Worm (Caenorhabditis elegans) whole organism, early embryonic: ENCODE measurements around the gene Y62H9A.16.

Experiments used
- B0310.2 ChIP-seq: sonication (generic microtip); optimal IDR thresholded peaks from 2 replicates; lab custom pipeline; 2016; ENCODE audit warnings: mild to moderate bottlenecking, missing genetic modification characterization, missing compliant biosample characterization
- F13C5.2 ChIP-seq: sonication (generic microtip); optimal IDR thresholded peaks from 2 replicates; lab custom pipeline; 2017; ENCODE audit warnings: mild to moderate bottlenecking, missing genetic modification characterization, inconsistent platforms, missing compliant biosample characterization
- aly-1 ChIP-seq: sonication (generic microtip); optimal IDR thresholded peaks from 2 replicates; lab custom pipeline; 2016; ENCODE audit warnings: missing genetic modification characterization, missing compliant biosample characterization
- ama-1 ChIP-seq: fragments of 150-350 bp; optimal IDR thresholded peaks from 2 replicates; lab custom pipeline; 2014
- ceh-13 ChIP-seq: fragments of 200-800 bp; sonication (Bioruptor generic); optimal IDR thresholded peaks from 2 replicates; lab custom pipeline; 2018; ENCODE audit warnings: mild to moderate bottlenecking, missing genetic modification characterization, missing compliant biosample characterization
- ceh-36 ChIP-seq: sonication (generic microtip); optimal IDR thresholded peaks from 2 replicates; lab custom pipeline; 2016; ENCODE audit warnings: missing genetic modification characterization, inconsistent platforms, missing compliant biosample characterization
- ets-7 ChIP-seq: sonication (generic microtip); optimal IDR thresholded peaks from 2 replicates; lab custom pipeline; 2016; ENCODE audit warnings: missing genotype, missing genetic modification characterization, missing compliant biosample characterization
- flt-1 ChIP-seq: fragments of 200-800 bp; sonication (Bioruptor generic); IDR thresholded peaks from 2 replicates; pipeline ENCODE4 v1.3.6; 2022; ENCODE audit warnings: missing genetic modification characterization, missing compliant biosample characterization
- hmbx-1 ChIP-seq: sonication (generic microtip); optimal IDR thresholded peaks from 2 replicates; lab custom pipeline; 2016; ENCODE audit warnings: mild to moderate bottlenecking, missing genetic modification characterization, missing compliant biosample characterization
- hmg-4 ChIP-seq: fragments of 200-800 bp; sonication (Bioruptor generic); optimal IDR thresholded peaks from 2 replicates; lab custom pipeline; 2018; ENCODE audit warnings: mild to moderate bottlenecking, missing genetic modification characterization, missing compliant biosample characterization
- hnd-1 ChIP-seq: sonication (generic microtip); optimal IDR thresholded peaks from 2 replicates; lab custom pipeline; 2016; ENCODE audit warnings: missing genetic modification characterization, missing compliant biosample characterization
- pes-1 ChIP-seq: fragments of 200-800 bp; sonication (Bioruptor generic); IDR thresholded peaks from 2 replicates; pipeline ENCODE4 v1.3.6; 2022; ENCODE audit warnings: missing genetic modification reagents, missing genetic modification characterization, missing compliant biosample characterization
- scrt-1 ChIP-seq: fragments of 200-800 bp; sonication (Bioruptor generic); IDR thresholded peaks from 2 replicates; pipeline ENCODE4 v1.3.6; 2022; ENCODE audit warnings: missing genetic modification characterization, missing compliant biosample characterization
- sea-1 ChIP-seq: fragments of 200-800 bp; sonication (Bioruptor generic); conservative IDR thresholded peaks from 2 replicates; pipeline ENCODE4 v1.3.6; 2022; ENCODE audit warnings: missing genetic modification characterization, missing compliant biosample characterization
- tbx-11 ChIP-seq: fragments of 200-800 bp; sonication (Bioruptor generic); IDR thresholded peaks from 2 replicates; pipeline ENCODE4 v1.3.6; 2022; ENCODE audit warnings: missing genetic modification characterization, missing compliant biosample characterization
- tbx-37 ChIP-seq: fragments of 200-800 bp; sonication (Bioruptor generic); conservative IDR thresholded peaks from 2 replicates; pipeline ENCODE4 v1.3.6; 2022; ENCODE audit warnings: missing genetic modification reagents, missing genetic modification characterization, missing compliant biosample characterization
- tra-4 ChIP-seq: sonication (generic microtip); optimal IDR thresholded peaks from 2 replicates; lab custom pipeline; 2017; ENCODE audit warnings: missing genetic modification characterization, missing compliant biosample characterization

Y62H9A.16 gene

ce11 chrX:11924158-11924557, 6.1 kb downstream of the Y62H9A.16 start, which contains the start of gene F55G7.1:
Gene F55G7.1, plus strand, starts transcription at chrX:11924433.
- TF ChIP-seq flt-1 (GFP tag; lab: Robert Waterston, UW) (no peak), aly-1 (tag; lab: Kevin White, UChicago) (no peak), tbx-37 (no peak), hmg-4 (GFP tag; lab: Kevin White, UChicago) (no peak), sea-1 (no peak), hnd-1 (no peak), F13C5.2 (tag; lab: Kevin White, UChicago) (no peak), tra-4 (tag; lab: Kevin White, UChicago) (no peak), ets-7 (no peak), ceh-36 (tag; lab: Kevin White, UChicago) (no peak), tbx-11 (no peak), pes-1 (GFP tag; lab: Robert Waterston, UW) (no peak)

DNA sequence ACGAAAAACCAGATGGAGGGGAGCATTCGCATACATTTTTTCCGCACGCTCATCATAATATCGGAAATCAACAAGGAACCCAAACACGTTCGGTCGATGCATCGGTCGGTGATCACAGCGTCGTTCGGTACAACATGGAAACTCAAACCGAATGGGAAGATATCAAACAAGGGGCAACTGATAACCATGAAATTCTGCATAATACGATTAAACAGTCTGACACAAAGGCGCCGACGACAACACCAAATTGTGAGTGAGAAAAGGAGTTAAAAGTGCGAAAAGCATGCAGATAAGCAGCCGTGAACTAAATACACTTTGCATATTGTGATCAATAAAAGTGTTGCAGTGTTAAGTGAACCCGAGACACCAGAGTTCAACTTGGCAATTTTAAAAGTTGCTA, 7.1 kb downstream of the Y62H9A.16 start:
- TF ChIP-seq tbx-37 (no peak), hmg-4 (GFP tag; lab: Kevin White, UChicago) (no peak), ama-1 (lab: Kevin White, UChicago) (no peak), scrt-1 (GFP tag; lab: Robert Waterston, UW) (no peak), ceh-36 (tag; lab: Kevin White, UChicago) (no peak), pes-1 (GFP tag; lab: Robert Waterston, UW) (no peak), hnd-1 (no peak), sea-1 (no peak), ceh-13 (GFP tag; lab: Kevin White, UChicago) (no peak)

DNA sequence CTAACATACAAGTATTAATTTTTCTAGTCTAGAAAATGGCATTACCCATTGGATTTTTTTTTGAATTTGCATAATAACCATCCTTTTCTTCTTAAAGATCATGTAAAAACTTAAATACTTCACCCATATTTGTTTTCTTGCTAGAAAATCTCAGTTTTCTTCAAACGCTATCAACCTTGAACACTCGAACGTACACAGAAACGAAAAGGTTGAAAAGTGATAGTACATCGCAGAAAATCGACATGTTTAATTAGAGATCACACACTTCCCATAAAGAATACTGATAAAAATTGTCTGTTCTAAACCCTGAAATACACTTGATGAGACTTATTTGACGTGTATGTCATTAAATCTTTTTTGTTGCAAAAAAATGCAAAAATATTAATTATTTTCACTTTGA, 9.5 kb downstream of the Y62H9A.16 start, which contains the start of gene F55G7.4:
Gene F55G7.4 (plus strand): TSS at position 301 of the 400 bp plus-strand sequence.
- TF ChIP-seq aly-1 (tag; lab: Kevin White, UChicago) (no peak), hnd-1 (no peak), pes-1 (GFP tag; lab: Robert Waterston, UW) (no peak), F13C5.2 (tag; lab: Kevin White, UChicago) (no peak), sea-1 (no peak), ets-7 (no peak), B0310.2 (tag; lab: Kevin White, UChicago) (no peak), flt-1 (GFP tag; lab: Robert Waterston, UW) (no peak), tbx-37 (no peak), ceh-13 (GFP tag; lab: Kevin White, UChicago) (no peak), tbx-11 (no peak), hmg-4 (GFP tag; lab: Kevin White, UChicago) (no peak), tra-4 (tag; lab: Kevin White, UChicago) (no peak), scrt-1 (GFP tag; lab: Robert Waterston, UW) (no peak)

DNA sequence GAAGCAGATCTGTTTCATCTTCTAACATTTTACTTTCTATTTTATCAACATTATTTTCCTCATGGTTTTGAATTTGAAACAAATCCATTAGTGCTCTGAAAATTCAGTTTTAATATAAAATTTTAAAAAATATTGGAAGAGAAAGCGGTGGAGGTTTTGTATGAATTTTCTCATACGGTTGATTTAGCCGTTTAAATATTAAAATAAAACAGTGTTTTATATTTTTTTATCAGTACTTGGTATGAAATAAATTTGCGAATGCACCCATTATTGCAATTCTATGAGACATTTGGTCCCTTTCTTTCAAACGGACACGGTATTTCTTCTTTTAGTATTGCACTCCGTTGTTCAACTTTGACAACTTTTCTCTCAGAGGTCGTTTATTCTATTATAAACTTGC, 13.5 kb downstream of the Y62H9A.16 start, which contains the start of gene dot-1.4:
Gene dot-1.4 (minus strand): TSS at position 101 of the 400 bp plus-strand sequence.
- TF ChIP-seq ceh-36 (tag; lab: Kevin White, UChicago) (no peak), flt-1 (GFP tag; lab: Robert Waterston, UW) (no peak)

DNA sequence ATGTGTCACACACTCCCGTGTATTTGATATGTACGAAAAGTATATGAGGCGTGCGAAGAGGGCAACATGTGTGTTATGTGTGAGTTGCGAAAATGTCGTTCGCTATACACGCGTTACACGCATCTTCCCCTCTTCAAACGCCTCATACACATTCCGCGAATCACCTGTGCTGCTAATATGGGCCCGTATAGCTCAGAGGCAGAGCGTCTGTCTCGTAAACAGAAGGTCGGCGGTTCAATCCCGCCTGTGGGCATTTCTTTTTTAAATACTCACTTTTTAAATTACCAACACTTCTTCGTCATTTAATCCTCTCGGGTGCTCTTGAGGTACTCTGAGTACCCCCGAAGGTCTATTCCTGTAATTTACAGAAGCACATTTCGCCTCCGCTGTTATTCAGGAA, 15.5 kb downstream of the Y62H9A.16 start:
- TF ChIP-seq ceh-13 (GFP tag; lab: Kevin White, UChicago) (no peak), pes-1 (GFP tag; lab: Robert Waterston, UW) (no peak), ets-7 (no peak), ama-1 (lab: Kevin White, UChicago) (no peak), scrt-1 (GFP tag; lab: Robert Waterston, UW) (no peak), hmg-4 (GFP tag; lab: Kevin White, UChicago) (no peak), aly-1 (tag; lab: Kevin White, UChicago) (no peak), B0310.2 (tag; lab: Kevin White, UChicago) (no peak), F13C5.2 (tag; lab: Kevin White, UChicago) (no peak), flt-1 (GFP tag; lab: Robert Waterston, UW) (no peak), tbx-37 (no peak), hnd-1 (no peak), ceh-36 (tag; lab: Kevin White, UChicago) (no peak), hmbx-1 (no peak), tra-4 (tag; lab: Kevin White, UChicago) (no peak), sea-1 (no peak), tbx-11 (no peak)

- peak; percentile 86 for TF ChIP-seq hmg-4 (GFP tag; lab: Kevin White, UChicago)
- peak; percentile 49 for TF ChIP-seq aly-1 (tag; lab: Kevin White, UChicago)
- peak; percentile 83 for TF ChIP-seq flt-1 (GFP tag; lab: Robert Waterston, UW)
- TF ChIP-seq pes-1 (GFP tag; lab: Robert Waterston, UW): peak; percentile 90
- peak; percentile 78 for TF ChIP-seq tbx-37
- peak; percentile 79 for TF ChIP-seq tbx-11
- no peak for TF ChIP-seq ama-1 (lab: Kevin White, UChicago)
- peak; percentile 71 for TF ChIP-seq ceh-13 (GFP tag; lab: Kevin White, UChicago)
- TF ChIP-seq B0310.2 (tag; lab: Kevin White, UChicago): peak; percentile 60
- TF ChIP-seq tra-4 (tag; lab: Kevin White, UChicago): peak; percentile 20
- TF ChIP-seq ceh-36 (tag; lab: Kevin White, UChicago): peak; percentile 65
- no peak for TF ChIP-seq hmbx-1
- peak; percentile 80 for TF ChIP-seq F13C5.2 (tag; lab: Kevin White, UChicago)
- peak; percentile 88 for TF ChIP-seq sea-1
- TF ChIP-seq ets-7: no peak
- peak; percentile 86 for TF ChIP-seq scrt-1 (GFP tag; lab: Robert Waterston, UW)
- peak; percentile 66 for TF ChIP-seq hnd-1
Observed at ce11 chrX:11934933-11935332, 16.8 kb downstream of the Y62H9A.16 start.

DNA sequence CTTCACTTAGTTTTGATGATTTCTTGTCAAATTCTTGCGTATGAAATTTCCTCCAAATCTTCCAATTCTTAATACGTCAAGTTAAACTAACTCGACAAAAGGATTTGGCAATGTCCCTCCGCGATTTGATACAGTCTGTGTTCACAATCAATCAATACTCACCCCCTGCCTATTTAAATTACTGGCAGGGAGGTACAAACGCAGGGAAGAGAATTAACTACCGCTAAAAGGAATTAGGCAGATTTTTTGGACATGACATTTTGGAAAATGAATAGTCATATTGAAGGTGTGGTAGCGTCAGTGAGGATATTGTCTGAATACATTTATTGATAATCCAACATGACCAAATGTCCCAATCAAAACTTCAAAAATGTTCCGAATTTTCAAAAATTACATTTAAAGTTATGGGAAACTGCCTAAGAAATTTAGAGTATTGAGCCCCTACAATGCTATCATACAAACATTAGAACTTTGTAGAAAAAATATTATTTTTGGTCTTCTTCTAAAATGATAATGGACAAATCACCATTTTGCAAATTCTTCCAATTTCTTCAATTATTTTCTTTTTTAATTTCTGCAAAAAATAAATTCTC, 19.3 kb downstream of the Y62H9A.16 start:
- TF ChIP-seq scrt-1 (GFP tag; lab: Robert Waterston, UW) (peak; percentile 60), hmbx-1 (no peak), F13C5.2 (tag; lab: Kevin White, UChicago) (peak; percentile 93), sea-1 (no peak), ets-7 (peak; percentile 4), flt-1 (GFP tag; lab: Robert Waterston, UW) (peak; percentile 67), tbx-37 (peak; percentile 59; the same call in 1 of the 2 replicates), hnd-1 (peak; percentile 2), tbx-11 (0 out of 2 replicates have a peak, but pooled peaks have one; percentile 69), aly-1 (tag; lab: Kevin White, UChicago) (no peak), pes-1 (GFP tag; lab: Robert Waterston, UW) (no peak; the same call in 1 of the 2 replicates), B0310.2 (tag; lab: Kevin White, UChicago) (no peak), hmg-4 (GFP tag; lab: Kevin White, UChicago) (peak; percentile 81), tra-4 (tag; lab: Kevin White, UChicago) (no peak), ceh-13 (GFP tag; lab: Kevin White, UChicago) (no peak), ama-1 (lab: Kevin White, UChicago) (no peak), ceh-36 (tag; lab: Kevin White, UChicago) (peak; percentile 31)
